Worm (Caenorhabditis elegans): Measurements from ENCODE around the gene T07H3.7.
"Not testable (repeated sequence)": the region's sequence is repeated elsewhere in the genome, so short reads cannot be mapped to it uniquely, and the experiment has no call there.

Gene T07H3.7

ce11 chrII:1550501-1550900 lies 39.2 kb downstream of the T07H3.7 start, which contains the start of the genes fbxb-52 and fbxb-51:
fbxb-52 (minus strand) TSS chrII:1550601.
fbxb-51 (plus strand) TSS chrII:1550712.
- TF ChIP-seq ztf-28 (GFP tag; IDR thresholded peaks at IDR 0.05) (no peak), ekl-4 (GFP tag; IDR thresholded peaks at IDR 0.05) (no peak), ceh-58 (GFP tag; IDR thresholded peaks at IDR 0.05) (no peak), lir-1 (GFP tag; conservative IDR thresholded peaks at IDR 0.05) (no peak)

DNA sequence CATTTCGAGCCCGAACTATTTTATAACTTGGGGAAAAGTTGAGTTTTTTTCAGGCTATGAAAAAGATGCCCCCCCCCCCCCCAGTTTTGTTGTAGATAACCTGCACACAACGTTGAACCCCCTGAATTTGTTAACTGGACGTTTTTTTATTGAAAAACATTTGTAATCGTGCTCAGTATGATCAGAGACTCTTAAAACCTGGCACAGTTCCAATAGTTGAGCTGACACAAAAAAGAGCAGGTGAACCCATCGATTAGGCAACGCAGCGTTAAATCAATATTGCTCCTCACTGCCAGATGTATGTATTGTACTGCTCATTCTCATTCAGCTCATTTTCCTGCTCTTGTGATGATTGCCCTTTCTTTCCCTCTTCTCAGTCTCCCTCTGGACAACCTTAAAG lies 44.1 kb downstream of the T07H3.7 start, which contains the start of gene K05F6.12:
K05F6.12 (plus strand) TSS at position 301 of the 400 bp plus-strand sequence.
- no peak for TF ChIP-seq F22D6.2 (tag; optimal IDR thresholded peaks at IDR 0.05)
- TF ChIP-seq F10E7.11 (tag; optimal IDR thresholded peaks at IDR 0.05): no peak
- TF ChIP-seq ceh-79 (tag; optimal IDR thresholded peaks at IDR 0.05): no peak
- no peak for TF ChIP-seq ceh-40 (GFP tag; IDR thresholded peaks at IDR 0.05)
- no peak for TF ChIP-seq aptf-2 (GFP tag; conservative IDR thresholded peaks at IDR 0.05)
- TF ChIP-seq mes-4 (tag; optimal IDR thresholded peaks at IDR 0.05): no peak
- TF ChIP-seq ztf-25 (GFP tag; IDR thresholded peaks at IDR 0.05): no peak
- no peak for TF ChIP-seq pha-4 (tag; optimal IDR thresholded peaks at IDR 0.05)
- no peak for TF ChIP-seq ztf-28 (GFP tag; IDR thresholded peaks at IDR 0.05)
- TF ChIP-seq aptf-3 (GFP tag; IDR thresholded peaks at IDR 0.05): no peak
- TF ChIP-seq F23B12.7 (tag; optimal IDR thresholded peaks at IDR 0.05; ENCODE audit: insufficient read depth): no peak
- no peak for TF ChIP-seq lag-1 (GFP tag; IDR thresholded peaks at IDR 0.05)
- TF ChIP-seq egl-44 (GFP tag; IDR thresholded peaks at IDR 0.05): no peak
- no peak for TF ChIP-seq fkh-3 (tag; optimal IDR thresholded peaks at IDR 0.05)
- no peak for TF ChIP-seq nfya-1 (tag; optimal IDR thresholded peaks at IDR 0.05; ENCODE audit: borderline replicate concordance, insufficient read depth)
- TF ChIP-seq hrde-1 (tag; optimal IDR thresholded peaks at IDR 0.05; ENCODE audit: borderline replicate concordance): no peak
- no peak for TF ChIP-seq attf-6 (GFP tag; IDR thresholded peaks at IDR 0.05)
- TF ChIP-seq efl-1 (GFP tag; optimal IDR thresholded peaks at IDR 0.05): no peak

- TF ChIP-seq Y56A3A.18 (GFP tag; IDR thresholded peaks at IDR 0.05); F23B12.7 (tag; optimal IDR thresholded peaks at IDR 0.05; ENCODE audit: insufficient read depth); snpc-1.3 (tag; optimal IDR thresholded peaks at IDR 0.05; ENCODE audit: insufficient read depth): not testable (repeated sequence)
These were observed 46.6 kb downstream of the T07H3.7 start, which contains the start of gene K05F6.4 for ce11 chrII:1543182-1543581. K05F6.4 (plus strand) TSS chrII:1543482.

DNA sequence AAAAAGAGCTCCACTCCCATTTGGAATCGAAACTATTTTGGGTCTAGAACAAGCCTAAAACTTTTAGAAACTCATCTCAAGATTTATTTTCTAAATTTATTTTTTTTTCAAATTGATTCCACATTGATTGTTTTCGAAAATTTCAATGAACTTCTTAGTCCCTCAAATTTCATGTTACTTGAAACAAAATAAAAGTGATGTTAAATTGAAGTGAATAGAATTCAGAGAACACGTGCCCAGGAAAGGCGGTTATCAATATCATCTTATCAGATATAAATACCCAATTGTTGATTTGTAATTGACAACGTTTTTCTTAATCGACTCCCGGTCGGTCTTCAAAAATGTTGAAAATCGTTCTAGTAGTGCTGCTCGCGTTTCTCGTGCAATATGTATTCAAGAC lies 49.1 kb downstream of the T07H3.7 start, which contains the start of gene poml-4:
poml-4 (plus strand) TSS at position 301 of the 400 bp plus-strand sequence.
- TF ChIP-seq hlh-12, nhr-90, repo-1 (tag; optimal IDR thresholded peaks at IDR 0.05): not testable (repeated sequence)

DNA sequence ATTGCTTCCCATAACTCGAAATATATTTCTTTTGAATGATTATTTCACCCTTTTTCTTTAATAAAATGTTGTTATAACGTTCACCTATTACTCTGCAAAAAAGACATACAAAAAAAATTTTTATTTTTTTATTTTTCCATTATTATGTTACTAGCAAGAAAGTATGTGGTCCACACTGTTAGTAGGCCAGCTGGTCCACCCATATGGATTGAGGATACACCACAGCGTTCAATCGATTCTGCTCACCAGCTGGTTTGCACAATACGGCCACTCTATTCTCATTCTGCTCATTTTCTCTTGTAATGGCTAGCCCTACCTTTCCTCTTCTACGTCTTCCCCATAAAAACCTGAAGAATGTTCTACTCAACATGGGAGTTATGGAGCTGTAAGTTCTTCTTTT lies 51.2 kb downstream of the T07H3.7 start, which contains the start of gene fbxb-44:
fbxb-44 (plus strand) TSS at position 301 of the 400 bp plus-strand sequence.
- no peak for TF ChIP-seq Y95B8A.8 (GFP tag; IDR thresholded peaks at IDR 0.05)
